Worm (Caenorhabditis elegans): ENCODE measurements around the gene tbc-11.

- TF ChIP-seq tbx-37 (GFP tag; conservative IDR thresholded peaks at IDR 0.05) = no peak
- TF ChIP-seq ama-1 (optimal IDR thresholded peaks at IDR 0.05) = no peak
- no peak for TF ChIP-seq B0310.2 (tag; optimal IDR thresholded peaks at IDR 0.05)
- no peak for TF ChIP-seq scrt-1 (GFP tag; IDR thresholded peaks at IDR 0.05)
- no peak for TF ChIP-seq hnd-1 (tag; optimal IDR thresholded peaks at IDR 0.05)
- TF ChIP-seq F13C5.2 (tag; optimal IDR thresholded peaks at IDR 0.05) = no peak
- no peak for TF ChIP-seq aly-1 (tag; optimal IDR thresholded peaks at IDR 0.05)
Observed at ce11 chrX:938269-938883, 13.6 kb downstream of the tbc-11 start, which contains the start of gene F53H8.3.

Measured in whole organism, early embryonic.